Worm (Caenorhabditis elegans): ENCODE measurements around the gene lev-8.
A peak's percentile ranks its signal among the peaks of the same experiment; 100 is the strongest.

Gene lev-8

DNA sequence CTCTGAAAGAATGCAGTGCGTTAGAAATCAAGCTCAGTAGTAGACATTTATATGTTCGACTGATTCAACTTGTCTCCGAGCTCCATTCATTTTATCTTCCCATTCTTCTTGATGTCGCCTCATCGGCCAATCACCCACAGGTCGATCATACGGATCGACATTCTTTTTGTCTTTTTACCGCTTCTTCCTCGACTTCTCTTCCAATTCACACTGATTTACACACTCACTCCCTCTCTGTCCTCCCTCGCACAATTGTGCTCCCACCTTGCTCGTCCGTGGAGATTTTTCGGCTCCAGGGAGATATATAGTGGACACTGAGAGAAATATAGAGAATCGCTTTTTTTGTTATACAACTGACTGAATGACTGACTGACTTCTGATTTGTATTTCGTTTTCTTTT, 13.5 kb downstream of the lev-8 start:
- TF ChIP-seq unc-130 (tag; optimal IDR thresholded peaks at IDR 0.05) (no peak), tbx-2 (tag; optimal IDR thresholded peaks at IDR 0.05) (no peak), lin-35 (GFP tag; optimal IDR thresholded peaks at IDR 0.05) (no peak), dpl-1 (GFP tag; optimal IDR thresholded peaks at IDR 0.05) (no peak), lin-14 (GFP tag; optimal IDR thresholded peaks at IDR 0.05) (peak; percentile 67), rnt-1 (tag; optimal IDR thresholded peaks at IDR 0.05) (peak; percentile 44)

DNA sequence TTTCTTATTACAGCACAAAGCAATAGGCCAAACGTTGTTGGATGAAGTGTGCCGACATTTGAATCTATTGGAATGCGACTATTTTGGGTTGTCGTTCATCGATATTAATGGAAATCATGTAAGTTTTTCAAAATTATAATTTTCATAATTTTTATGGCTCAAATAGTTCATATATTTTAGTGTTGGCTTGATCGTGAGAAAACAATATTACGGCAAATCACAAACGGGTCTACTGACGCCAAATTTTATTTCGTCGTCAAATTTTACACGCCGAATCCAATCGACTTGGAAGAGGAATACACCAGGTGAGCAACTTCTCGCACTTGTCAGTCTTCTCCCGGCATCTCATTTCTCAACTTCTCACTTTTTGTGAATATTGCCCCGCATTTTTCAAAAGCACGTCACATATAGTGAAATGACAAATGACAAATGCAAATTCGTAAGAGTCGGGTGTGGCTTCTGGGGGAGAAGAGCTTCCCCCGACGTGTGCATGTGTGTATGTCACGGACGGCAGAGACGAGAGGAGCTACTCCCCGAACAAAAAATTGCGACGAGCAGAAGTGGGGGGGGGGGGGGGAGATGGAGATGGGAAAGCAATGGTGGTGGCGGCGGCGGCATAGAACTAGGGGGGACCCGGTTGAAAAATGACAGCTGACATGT, 15.8 kb downstream of the lev-8 start:
- TF ChIP-seq egl-27 (tag; optimal IDR thresholded peaks at IDR 0.05) (no peak), fkh-10 (GFP tag; optimal IDR thresholded peaks at IDR 0.05) (no peak), efl-3 (GFP tag; optimal IDR thresholded peaks at IDR 0.05) (no peak), efl-1 (optimal IDR thresholded peaks at IDR 0.05) (no peak), efl-1 (GFP tag; optimal IDR thresholded peaks at IDR 0.05 in 1 of 2) (peak in 1 of 2 experiments; percentile 49), nhr-28 (tag; optimal IDR thresholded peaks at IDR 0.05) (no peak), lsy-2 (tag; optimal IDR thresholded peaks at IDR 0.05) (no peak), nhr-19 (GFP tag; conservative IDR thresholded peaks at IDR 0.05) (no peak), swsn-7 (tag; optimal IDR thresholded peaks at IDR 0.05) (no peak), jun-1 (tag; optimal IDR thresholded peaks at IDR 0.05) (no peak), nhr-47 (tag; optimal IDR thresholded peaks at IDR 0.05) (no peak), mab-9 (GFP tag; IDR thresholded peaks at IDR 0.05) (0 out of 2 replicates have a peak, but pooled peaks have one; percentile 19), ceh-82 (tag; optimal IDR thresholded peaks at IDR 0.05) (peak in 1 of 3 experiments; percentile 17), hlh-17 (GFP tag; optimal IDR thresholded peaks at IDR 0.05; ENCODE audit: borderline replicate concordance) (no peak), elt-2 (tag; optimal IDR thresholded peaks at IDR 0.05) (no peak), nhr-11 (tag; optimal IDR thresholded peaks at IDR 0.05) (no peak), nhr-85 (tag) (no peak), sup-37 (GFP tag; optimal IDR thresholded peaks at IDR 0.05) (no peak), lin-14 (GFP tag; optimal IDR thresholded peaks at IDR 0.05) (peak; percentile 78)

DNA sequence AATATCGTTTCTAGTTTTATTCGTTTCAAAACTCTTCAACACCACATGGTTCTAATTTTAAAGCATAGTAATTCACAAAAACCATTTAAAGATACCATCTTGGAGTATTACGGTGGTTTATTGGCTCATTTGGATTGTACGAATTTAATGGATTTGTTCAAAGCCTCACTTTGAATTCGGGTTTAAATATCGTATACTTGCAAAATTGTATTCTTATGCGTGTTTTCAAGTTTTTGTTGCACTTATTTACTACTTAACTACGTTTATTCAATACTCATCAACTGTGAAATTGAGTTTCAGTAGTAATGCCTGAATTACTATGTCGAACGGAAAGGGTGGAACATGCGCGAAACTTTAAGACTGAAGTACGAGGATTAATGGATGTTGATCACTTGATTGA, 24.7 kb downstream of the lev-8 start, which contains the start of gene abts-2:
Gene abts-2 (plus strand): TSS at position 301 of the 400 bp plus-strand sequence.
- TF ChIP-seq tlp-1 (tag; optimal IDR thresholded peaks at IDR 0.05) (no peak), lsy-2 (tag; optimal IDR thresholded peaks at IDR 0.05) (no peak), efl-1 (optimal IDR thresholded peaks at IDR 0.05) (no peak), efl-1 (GFP tag; optimal IDR thresholded peaks at IDR 0.05 in 1 of 2) (no peak), jun-1 (tag; optimal IDR thresholded peaks at IDR 0.05) (no peak), nhr-77 (tag; optimal IDR thresholded peaks at IDR 0.05) (no peak), ceh-90 (tag; optimal IDR thresholded peaks at IDR 0.05) (no peak), nhr-90 (tag; optimal IDR thresholded peaks at IDR 0.05; ENCODE audit: poor library complexity) (no peak), swsn-7 (tag; optimal IDR thresholded peaks at IDR 0.05) (no peak), mab-9 (GFP tag; IDR thresholded peaks at IDR 0.05) (no peak), efl-3 (GFP tag; optimal IDR thresholded peaks at IDR 0.05) (no peak), elt-2 (tag; optimal IDR thresholded peaks at IDR 0.05) (no peak), unc-30 (tag; optimal IDR thresholded peaks at IDR 0.05) (no peak)

DNA sequence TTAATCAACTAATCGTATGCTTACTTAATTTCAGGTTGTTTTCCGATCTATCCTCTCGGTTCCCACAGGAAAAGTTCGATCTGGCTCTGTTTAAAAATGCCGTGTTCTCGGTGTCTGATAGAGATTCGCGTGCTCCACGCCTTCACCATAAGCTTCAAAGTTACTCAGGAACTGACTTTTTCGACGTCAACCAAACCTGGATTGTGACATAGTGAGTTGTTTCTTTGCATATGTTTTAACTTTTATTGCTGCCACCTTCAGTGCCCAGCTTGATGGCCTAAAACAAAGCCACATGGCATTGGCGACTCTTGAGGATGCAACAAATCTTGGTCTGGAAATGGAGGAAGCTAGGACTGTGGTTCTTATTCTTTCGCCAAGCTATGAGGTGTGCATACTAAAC, 25.2 kb downstream of the lev-8 start:
- no peak for TF ChIP-seq isw-1 (GFP tag; IDR thresholded peaks at IDR 0.05)
- peak; percentile 69 for TF ChIP-seq dsc-1 (tag; optimal IDR thresholded peaks at IDR 0.05)

DNA sequence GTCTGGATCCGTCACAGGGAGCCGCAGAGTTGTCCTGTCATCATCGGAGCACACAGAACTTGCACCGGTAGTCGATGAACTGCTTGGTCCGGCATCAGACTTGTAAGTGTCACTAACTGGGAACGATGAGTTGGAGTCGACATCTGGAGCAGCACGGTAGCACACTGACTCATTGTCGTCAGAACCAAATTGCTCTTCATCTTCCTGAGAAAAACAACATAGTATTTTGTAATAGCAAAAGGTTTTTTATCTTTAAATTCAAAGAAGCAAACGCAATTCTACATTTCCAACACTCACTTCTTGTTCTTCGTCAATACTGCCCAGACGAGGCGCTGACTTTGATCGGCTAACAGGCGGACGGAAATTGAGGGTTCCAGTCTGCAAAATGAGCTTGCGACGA, 29.8 kb downstream of the lev-8 start:
- TF ChIP-seq efl-1 (optimal IDR thresholded peaks at IDR 0.05): no peak
- peak in 1 of 2 experiments; percentile 91 for TF ChIP-seq efl-1 (GFP tag; optimal IDR thresholded peaks at IDR 0.05 in 1 of 2)
- TF ChIP-seq nhr-76 (tag; optimal IDR thresholded peaks at IDR 0.05): no peak

Data from whole organism, L1 larva.